Fruit fly (Drosophila melanogaster) whole organism, prepupa: ENCODE measurements around the gene vig.

Experiments
- Blimp-1 ChIP-seq: fragments of 200-800 bp; sonication (Bioruptor generic); optimal IDR thresholded peaks from 3 replicates; lab custom pipeline; 2017; ENCODE audit warnings: missing biosample characterization, missing genetic modification characterization, mild to moderate bottlenecking, moderate library complexity, missing genetic modification reagents
- CG10631 ChIP-seq: fragments of 200-800 bp; sonication (Bioruptor generic); optimal IDR thresholded peaks from 2 replicates; lab custom pipeline; 2016; ENCODE audit warnings: missing biosample characterization, missing genetic modification characterization
- CG10669 ChIP-seq: fragments of 200-800 bp; sonication (Bioruptor generic); optimal IDR thresholded peaks from 3 replicates; lab custom pipeline; 2018; ENCODE audit warnings: missing biosample characterization, mild to moderate bottlenecking, missing genetic modification characterization, moderate library complexity
- CG11294 ChIP-seq: fragments of 200-800 bp; sonication (Bioruptor generic); IDR thresholded peaks from 2 replicates; pipeline ENCODE4 v1.3.6; 2022; ENCODE audit warnings: missing biosample characterization, missing genetic modification characterization
- CG11762 ChIP-seq: fragments of 200-800 bp; sonication (Bioruptor generic); optimal IDR thresholded peaks from 3 replicates; lab custom pipeline; 2016; ENCODE audit warnings: missing biosample characterization, missing genetic modification characterization; ENCODE audit not compliant: insufficient read depth
- CG15336 ChIP-seq: fragments of 200-800 bp; sonication (Bioruptor generic); IDR thresholded peaks from 2 replicates; pipeline ENCODE4 v1.3.6; 2022; ENCODE audit warnings: missing biosample characterization, missing genetic modification characterization
- CG1621 ChIP-seq: fragments of 200-800 bp; sonication (Bioruptor generic); optimal IDR thresholded peaks from 3 replicates; lab custom pipeline; 2018; ENCODE audit warnings: missing biosample characterization, mild to moderate bottlenecking, missing genetic modification characterization
- CG3032 ChIP-seq: fragments of 200-800 bp; optimal IDR thresholded peaks from 2 replicates; lab custom pipeline; 2019; ENCODE audit warnings: missing biosample characterization, mild to moderate bottlenecking, missing genetic modification characterization, moderate library complexity
- CG32006 ChIP-seq: fragments of 200-800 bp; sonication (Bioruptor generic); optimal IDR thresholded peaks from 3 replicates; lab custom pipeline; 2017; ENCODE audit warnings: missing biosample characterization, mild to moderate bottlenecking, missing genetic modification characterization
- CG4318 ChIP-seq: fragments of 200-800 bp; sonication (Bioruptor generic); optimal IDR thresholded peaks from 3 replicates; lab custom pipeline; 2017; ENCODE audit warnings: missing biosample characterization, mild to moderate bottlenecking, missing genetic modification characterization
- CG6163 ChIP-seq: fragments of 200-800 bp; sonication (Bioruptor generic); IDR thresholded peaks from 3 replicates; pipeline ENCODE4 v1.3.6; 2022; ENCODE audit warnings: missing biosample characterization, missing genetic modification characterization
- CG6792 ChIP-seq: fragments of 200-800 bp; sonication (Bioruptor generic); optimal IDR thresholded peaks from 3 replicates; lab custom pipeline; 2016; ENCODE audit warnings: missing biosample characterization, missing genetic modification characterization
- CG6808 ChIP-seq: fragments of 200-800 bp; sonication (Bioruptor generic); optimal IDR thresholded peaks from 3 replicates; lab custom pipeline; 2017; ENCODE audit warnings: missing biosample characterization, missing genetic modification characterization, mild to moderate bottlenecking, moderate library complexity, missing genetic modification reagents
- CG6854 ChIP-seq: fragments of 200-800 bp; sonication (Bioruptor generic); optimal IDR thresholded peaks from 2 replicates; lab custom pipeline; 2017; ENCODE audit warnings: missing biosample characterization, mild to moderate bottlenecking, missing genetic modification characterization
- CG7368 ChIP-seq: fragments of 200-800 bp; sonication (Bioruptor generic); optimal IDR thresholded peaks from 3 replicates; lab custom pipeline; 2016; ENCODE audit warnings: missing biosample characterization, missing genetic modification characterization
- CG8632 ChIP-seq: fragments of 200-800 bp; sonication (Bioruptor generic); optimal IDR thresholded peaks from 3 replicates; lab custom pipeline; 2016; ENCODE audit warnings: missing biosample characterization, missing genetic modification characterization
- CG9139 ChIP-seq: fragments of 200-800 bp; sonication (Bioruptor generic); optimal IDR thresholded peaks from 3 replicates; lab custom pipeline; 2017; ENCODE audit warnings: missing biosample characterization, mild to moderate bottlenecking, missing genetic modification characterization
- Eip75B ChIP-seq: fragments of 200-800 bp; sonication (Bioruptor generic); optimal IDR thresholded peaks from 3 replicates; lab custom pipeline; 2016; ENCODE audit warnings: missing biosample characterization, missing genetic modification characterization
- Eip78C ChIP-seq: fragments of 200-800 bp; sonication (Bioruptor generic); peaks from one replicate; lab custom pipeline; 2016; ENCODE audit warnings: missing biosample characterization, missing genetic modification characterization
- Eip93F ChIP-seq: fragments of 200-800 bp; sonication (Bioruptor generic); optimal IDR thresholded peaks from 2 replicates; lab custom pipeline; 2016; ENCODE audit warnings: missing biosample characterization, mild to moderate bottlenecking, missing genetic modification characterization
- Ets21C ChIP-seq: fragments of 200-800 bp; sonication (Bioruptor generic); optimal IDR thresholded peaks from 3 replicates; lab custom pipeline; 2016; ENCODE audit warnings: missing biosample characterization, missing genetic modification characterization
- Gug ChIP-seq: fragments of 200-800 bp; sonication (Bioruptor generic); IDR thresholded peaks from 2 replicates; pipeline ENCODE4 v1.3.6; 2022; ENCODE audit warnings: missing biosample characterization, missing genetic modification characterization
- Hr38 ChIP-seq: sonication (Bioruptor generic); optimal IDR thresholded peaks from 2 replicates; lab custom pipeline; 2016; ENCODE audit warnings: missing biosample characterization, missing genetic modification characterization
- Hr4 ChIP-seq: fragments of 200-800 bp; sonication (Bioruptor generic); optimal IDR thresholded peaks from 3 replicates; lab custom pipeline; 2016; ENCODE audit warnings: missing biosample characterization, missing genetic modification characterization
- Sox102F ChIP-seq: fragments of 200-800 bp; sonication (Bioruptor generic); optimal IDR thresholded peaks from 2 replicates; lab custom pipeline; 2016; ENCODE audit warnings: missing biosample characterization, mild to moderate bottlenecking, missing genetic modification characterization
- Sox14 ChIP-seq: fragments of 200-800 bp; sonication (Bioruptor generic); optimal IDR thresholded peaks from 3 replicates; lab custom pipeline; 2016; ENCODE audit warnings: missing biosample characterization, missing genetic modification characterization
- Sox15 ChIP-seq: fragments of 200-800 bp; sonication (Bioruptor generic); optimal IDR thresholded peaks from 3 replicates; lab custom pipeline; 2016; ENCODE audit warnings: missing biosample characterization, missing genetic modification characterization
- achi ChIP-seq: fragments of 200-800 bp; sonication (Bioruptor generic); optimal IDR thresholded peaks from 3 replicates; lab custom pipeline; 2016; ENCODE audit warnings: missing biosample characterization, missing genetic modification characterization
- dsx ChIP-seq: fragments of 200-800 bp; optimal IDR thresholded peaks from 3 replicates; lab custom pipeline; 2019; ENCODE audit warnings: missing biosample characterization, mild to moderate bottlenecking, missing genetic modification characterization, moderate library complexity; ENCODE audit not compliant: poor library complexity, severe bottlenecking
- fd85E ChIP-seq: fragments of 200-800 bp; sonication (Bioruptor generic); optimal IDR thresholded peaks from 3 replicates; lab custom pipeline; 2016; ENCODE audit warnings: missing biosample characterization, missing genetic modification characterization
- lz ChIP-seq: fragments of 200-800 bp; sonication (Bioruptor generic); optimal IDR thresholded peaks from 3 replicates; lab custom pipeline; 2016; ENCODE audit warnings: missing biosample characterization, missing genetic modification characterization
- net ChIP-seq: fragments of 200-800 bp; sonication (Bioruptor generic); optimal IDR thresholded peaks from 3 replicates; lab custom pipeline; 2016; ENCODE audit warnings: missing biosample characterization, missing genetic modification characterization
- pdm3 ChIP-seq: fragments of 200-800 bp; sonication (Bioruptor generic); optimal IDR thresholded peaks from 3 replicates; lab custom pipeline; 2016; ENCODE audit warnings: missing biosample characterization, missing genetic modification characterization
- salr ChIP-seq, 2 experiments: fragments of 200-800 bp; sonication (Bioruptor generic); optimal IDR thresholded peaks; 3 replicates each; lab custom pipeline; 2016 to 2018; ENCODE audit warnings: missing biosample characterization in 2 of 2, missing genetic modification characterization in 2 of 2, mild to moderate bottlenecking in 1 of 2
- spab ChIP-seq: fragments of 200-800 bp; sonication (Bioruptor generic); optimal IDR thresholded peaks from 2 replicates; lab custom pipeline; 2017; ENCODE audit warnings: missing biosample characterization, mild to moderate bottlenecking, missing genetic modification characterization, missing genetic modification reagents
- ss ChIP-seq, 2 experiments: fragments of 200-800 bp; sonication (Bioruptor generic); optimal IDR thresholded peaks; 2 replicates in 1 of 2; 3 replicates in 1 of 2; lab custom pipeline; 2017 to 2018; ENCODE audit warnings: mild to moderate bottlenecking in 2 of 2, missing biosample characterization in 2 of 2, missing genetic modification characterization in 2 of 2, moderate library complexity in 1 of 2
- topi ChIP-seq: fragments of 200-800 bp; sonication (Bioruptor generic); optimal IDR thresholded peaks from 3 replicates; lab custom pipeline; 2016; ENCODE audit warnings: missing biosample characterization, missing genetic modification characterization
- vri ChIP-seq: fragments of 200-800 bp; sonication (Bioruptor generic); optimal IDR thresholded peaks from 3 replicates; lab custom pipeline; 2016; ENCODE audit warnings: missing biosample characterization, mild to moderate bottlenecking, missing genetic modification characterization

The vig gene

dm6 chr2L:15113234-15113916 lies 43.3 kb upstream of the vig start, which contains the start of gene stc (continued):
- TF ChIP-seq CG11762 (GFP tag; lab: Kevin White, UChicago) (no peak), pdm3 (peak; percentile 36), fd85E (GFP tag; lab: Kevin White, UChicago) (no peak), CG32006 (no peak), lz (peak; percentile 12), salr (GFP tag; optimal IDR thresholded peaks at IDR 0.05; lab: Kevin White, UChicago) (no peak), dsx (GFP tag; lab: Kevin White, UChicago) (peak; percentile 82), CG10669 (GFP tag; lab: Kevin White, UChicago) (no peak), vri (no peak), Hr4 (GFP tag; lab: Kevin White, UChicago) (peak; percentile 13), Sox15 (GFP tag; lab: Kevin White, UChicago) (no peak), CG15336 (GFP tag; lab: Robert Waterston, UW) (no peak), Gug (no peak), CG7368 (GFP tag; lab: Kevin White, UChicago) (no peak), CG6854 (GFP tag; lab: Kevin White, UChicago) (no peak), CG9139 (GFP tag; lab: Kevin White, UChicago) (no peak), CG8632 (no peak), CG11294 (GFP tag; lab: Robert Waterston, UW) (no peak), net (GFP tag; lab: Kevin White, UChicago) (no peak), CG4318 (no peak), spab (GFP tag; lab: Kevin White, UChicago) (no peak), Eip78C (GFP tag; lab: Kevin White, UChicago) (peak; percentile 80)

DNA sequence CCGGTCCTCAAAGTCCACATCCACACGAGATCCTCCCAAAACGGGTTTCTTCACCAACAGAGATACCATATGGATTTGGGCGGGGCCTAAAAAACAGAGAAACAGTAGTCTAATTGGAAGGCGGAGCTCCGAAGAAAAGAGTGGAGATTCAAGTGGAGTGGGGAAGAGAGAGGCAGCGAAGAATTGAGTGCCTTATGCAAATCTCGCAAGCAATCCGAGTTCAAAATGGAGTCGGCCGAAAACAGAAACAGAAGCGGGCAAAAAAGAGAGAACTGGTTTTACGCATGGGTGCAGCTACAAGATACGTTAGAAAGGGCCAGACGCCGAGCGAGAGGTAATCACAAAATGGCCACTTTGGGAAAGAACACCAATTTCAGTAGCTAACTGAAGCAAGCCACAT lies 41.2 kb upstream of the vig start:
- no peak for TF ChIP-seq Eip75B
- no peak for TF ChIP-seq CG10631 (GFP tag; lab: Kevin White, UChicago)
- no peak for TF ChIP-seq Eip78C (GFP tag; lab: Kevin White, UChicago)
- no peak for TF ChIP-seq CG3032 (tag; lab: Kevin White, UChicago)
- no peak for TF ChIP-seq Sox14 (GFP tag; lab: Kevin White, UChicago)
- TF ChIP-seq CG6808 (GFP tag; lab: Kevin White, UChicago): no peak
- no peak for TF ChIP-seq topi (GFP tag; lab: Kevin White, UChicago)
- TF ChIP-seq ss (GFP tag; optimal IDR thresholded peaks at IDR 0.05; lab: Kevin White, UChicago): no peak
- TF ChIP-seq, all 60 proteins: peak for 0

DNA sequence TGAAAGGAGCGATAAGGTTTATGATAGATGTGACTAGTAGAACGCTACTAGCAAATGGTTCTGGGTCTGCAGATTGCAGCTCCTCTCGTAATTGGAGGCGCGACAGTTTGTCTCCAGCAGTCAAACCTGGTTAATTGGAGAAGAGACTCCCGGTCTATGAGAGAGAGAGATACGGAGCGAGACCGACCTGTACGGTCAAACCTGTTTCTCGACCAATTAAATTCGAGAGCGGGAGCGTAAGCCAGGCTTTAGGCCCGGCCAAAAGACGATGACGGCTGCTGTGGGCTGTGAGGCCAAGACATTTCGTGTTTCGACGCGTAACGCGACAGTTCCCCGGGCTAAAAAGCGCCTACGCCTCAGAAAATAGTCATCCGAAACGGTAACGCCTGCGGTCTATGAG lies 39.0 kb upstream of the vig start, which contains the start of gene CG15269:
Gene CG15269, plus strand, starts transcription at position 261 of the 400 bp plus-strand sequence.
- TF ChIP-seq achi (GFP tag; lab: Kevin White, UChicago): no peak
- TF ChIP-seq CG4318: no peak
- no peak for TF ChIP-seq Hr38 (GFP tag; lab: Kevin White, UChicago)
- no peak for TF ChIP-seq Blimp-1 (GFP tag; lab: Kevin White, UChicago)
- no peak for TF ChIP-seq Eip93F (GFP tag; lab: Kevin White, UChicago)
- no peak for TF ChIP-seq CG8632
- TF ChIP-seq pdm3: no peak
- no peak for TF ChIP-seq Ets21C (GFP tag; lab: Kevin White, UChicago)
- TF ChIP-seq CG6854 (GFP tag; lab: Kevin White, UChicago): no peak
- TF ChIP-seq CG11762 (GFP tag; lab: Kevin White, UChicago): no peak
- TF ChIP-seq CG15336 (GFP tag; lab: Robert Waterston, UW): no peak
- TF ChIP-seq CG6792 (GFP tag; lab: Kevin White, UChicago): no peak
- TF ChIP-seq CG6163 (GFP tag; lab: Robert Waterston, UW): no peak
- TF ChIP-seq Sox102F (GFP tag; lab: Kevin White, UChicago): no peak
- no peak for TF ChIP-seq CG11294 (GFP tag; lab: Robert Waterston, UW)
- TF ChIP-seq net (GFP tag; lab: Kevin White, UChicago): no peak
- no peak for TF ChIP-seq CG7368 (GFP tag; lab: Kevin White, UChicago)
- no peak for TF ChIP-seq CG1621 (tag; lab: Kevin White, UChicago)
- TF ChIP-seq Eip75B: no peak
